Worm (Caenorhabditis elegans) whole organism, young adult: ENCODE results near the gene vps-33.1.

ENCODE experiments used
- B0261.1 ChIP-seq: sonication (generic microtip); optimal IDR thresholded peaks from 2 replicates; lab custom pipeline; 2016; ENCODE audit warnings: mild to moderate bottlenecking, missing genetic modification characterization, moderate library complexity, missing compliant biosample characterization
- C17E4.6 ChIP-seq: fragments of 200-800 bp; sonication (Bioruptor generic); IDR thresholded peaks from 2 replicates; pipeline ENCODE4 v1.3.6; 2022; ENCODE audit warnings: missing genetic modification reagents, missing genetic modification characterization, missing compliant biosample characterization
- F33H1.4 ChIP-seq: fragments of 200-800 bp; sonication (Bioruptor generic); IDR thresholded peaks from 2 replicates; pipeline ENCODE4 v1.3.6; 2022; ENCODE audit warnings: missing genetic modification reagents, missing genetic modification characterization, missing compliant biosample characterization
- F55B11.4 ChIP-seq: sonication (generic microtip); optimal IDR thresholded peaks from 2 replicates; lab custom pipeline; 2016; ENCODE audit warnings: missing compliant biosample characterization, missing genetic modification characterization, borderline replicate concordance; ENCODE audit not compliant: insufficient read depth
- Y53F4B.3 ChIP-seq: fragments of 200-800 bp; sonication (Bioruptor generic); IDR thresholded peaks from 2 replicates; pipeline ENCODE4 v1.3.6; 2022; ENCODE audit warnings: missing genetic modification reagents, missing genetic modification characterization, missing compliant biosample characterization
- Y53G8AR.9 ChIP-seq: fragments of 200-800 bp; sonication (Bioruptor generic); conservative IDR thresholded peaks from 2 replicates; pipeline ENCODE4 v1.3.6; 2022; ENCODE audit warnings: missing genetic modification reagents, missing genetic modification characterization, missing compliant biosample characterization
- Y56A3A.18 ChIP-seq: fragments of 200-800 bp; sonication (Bioruptor generic); IDR thresholded peaks from 2 replicates; pipeline ENCODE4 v1.3.6; 2022; ENCODE audit warnings: missing genetic modification reagents, missing genetic modification characterization, missing compliant biosample characterization
- Y67H2A.10 ChIP-seq: fragments of 200-800 bp; sonication (Bioruptor generic); conservative IDR thresholded peaks from 2 replicates; pipeline ENCODE4 v1.3.6; 2022; ENCODE audit warnings: missing genetic modification reagents, missing genetic modification characterization, missing compliant biosample characterization
- aptf-3 ChIP-seq: fragments of 200-800 bp; sonication (Bioruptor generic); IDR thresholded peaks from 2 replicates; pipeline ENCODE4 v1.3.6; 2022; ENCODE audit warnings: missing genetic modification characterization, missing compliant biosample characterization
- athp-1 ChIP-seq: sonication (generic microtip); optimal IDR thresholded peaks from 2 replicates; lab custom pipeline; 2017; ENCODE audit warnings: mild to moderate bottlenecking, missing genetic modification characterization, missing compliant biosample characterization
- attf-3 ChIP-seq: fragments of 200-800 bp; sonication (Bioruptor generic); conservative IDR thresholded peaks from 2 replicates; pipeline ENCODE4 v1.3.6; 2022; ENCODE audit warnings: missing genetic modification reagents, missing genetic modification characterization, missing compliant biosample characterization
- ceh-27 ChIP-seq: fragments of 200-800 bp; sonication (Bioruptor generic); optimal IDR thresholded peaks from 2 replicates; lab custom pipeline; 2018; ENCODE audit warnings: mild to moderate bottlenecking, missing genetic modification characterization, moderate library complexity, missing compliant biosample characterization
- ceh-40 ChIP-seq: fragments of 200-800 bp; sonication (Bioruptor generic); IDR thresholded peaks from 2 replicates; pipeline ENCODE4 v1.3.6; 2022; ENCODE audit warnings: missing genetic modification characterization, missing compliant biosample characterization
- dox-1 ChIP-seq: fragments of 200-800 bp; sonication (Bioruptor generic); IDR thresholded peaks from 2 replicates; pipeline ENCODE4 v1.3.6; 2022; ENCODE audit warnings: missing genetic modification reagents, missing genetic modification characterization, missing compliant biosample characterization
- dpff-1 ChIP-seq: sonication (generic microtip); optimal IDR thresholded peaks from 2 replicates; lab custom pipeline; 2017; ENCODE audit warnings: mild to moderate bottlenecking, missing genetic modification characterization, missing compliant biosample characterization
- ekl-4 ChIP-seq: fragments of 200-800 bp; sonication (Bioruptor generic); IDR thresholded peaks from 2 replicates; pipeline ENCODE4 v1.3.6; 2022; ENCODE audit warnings: missing genetic modification reagents, missing genetic modification characterization, missing compliant biosample characterization
- fkh-3 ChIP-seq: sonication (generic microtip); optimal IDR thresholded peaks from 2 replicates; lab custom pipeline; 2016; ENCODE audit warnings: mild to moderate bottlenecking, missing genetic modification characterization, missing compliant biosample characterization
- gei-17 ChIP-seq: fragments of 200-800 bp; sonication (Bioruptor generic); optimal IDR thresholded peaks from 2 replicates; lab custom pipeline; 2018; ENCODE audit warnings: mild to moderate bottlenecking, missing genetic modification characterization, missing compliant biosample characterization
- hlh-26 ChIP-seq: fragments of 200-800 bp; sonication (Bioruptor generic); conservative IDR thresholded peaks from 2 replicates; pipeline ENCODE4 v1.3.6; 2022; ENCODE audit warnings: missing genetic modification reagents, missing genetic modification characterization, missing compliant biosample characterization
- hmg-20 ChIP-seq: fragments of 200-800 bp; sonication (Bioruptor generic); IDR thresholded peaks from 2 replicates; pipeline ENCODE4 v1.3.6; 2022; ENCODE audit warnings: missing genetic modification reagents, missing genetic modification characterization, missing compliant biosample characterization
- hrde-1 ChIP-seq: sonication (generic microtip); optimal IDR thresholded peaks from 2 replicates; lab custom pipeline; 2016; ENCODE audit warnings: missing genetic modification characterization, mild to moderate bottlenecking, missing compliant biosample characterization, moderate library complexity, missing genotype, missing genetic modification reagents, borderline replicate concordance
- lin-35 ChIP-seq, 3 experiments: fragments of 150-350 bp in 2 of 3; sonication (generic microtip) in 1 of 3; optimal IDR thresholded peaks; 2 replicates each; lab custom pipeline; 2014 to 2018; ENCODE audit warnings: missing biosample characterization in 3 of 3, missing genetic modification characterization in 3 of 3, missing genetic modification reagents in 3 of 3
- lir-1 ChIP-seq: fragments of 200-800 bp; sonication (Bioruptor generic); conservative IDR thresholded peaks from 2 replicates; pipeline ENCODE4 v1.3.6; 2022; ENCODE audit warnings: missing genetic modification reagents, missing genetic modification characterization, missing compliant biosample characterization
- lsl-1 ChIP-seq: fragments of 200-800 bp; sonication (Bioruptor generic); optimal IDR thresholded peaks from 2 replicates; lab custom pipeline; 2018; ENCODE audit warnings: mild to moderate bottlenecking, missing genetic modification characterization, moderate library complexity, missing compliant biosample characterization
- madf-10 ChIP-seq: sonication (generic microtip); optimal IDR thresholded peaks from 2 replicates; lab custom pipeline; 2016; ENCODE audit warnings: mild to moderate bottlenecking, missing genetic modification characterization, missing compliant biosample characterization
- mel-28 ChIP-seq: sonication (generic microtip); optimal IDR thresholded peaks from 2 replicates; lab custom pipeline; 2016; ENCODE audit warnings: borderline replicate concordance, mild to moderate bottlenecking, missing genetic modification characterization, missing compliant biosample characterization
- mes-4 ChIP-seq: sonication (generic microtip); optimal IDR thresholded peaks from 2 replicates; lab custom pipeline; 2016; ENCODE audit warnings: missing genotype, missing genetic modification characterization, missing compliant biosample characterization
- nfya-1 ChIP-seq: sonication (generic microtip); optimal IDR thresholded peaks from 2 replicates; lab custom pipeline; 2017; ENCODE audit warnings: antibody characterized with exemption, missing compliant biosample characterization, missing genetic modification characterization, borderline replicate concordance; ENCODE audit not compliant: insufficient read depth
- nfyb-1 ChIP-seq: fragments of 200-800 bp; sonication (Bioruptor generic); IDR thresholded peaks from 2 replicates; pipeline ENCODE4 v1.3.6; 2022; ENCODE audit warnings: missing genetic modification reagents, missing genetic modification characterization, missing compliant biosample characterization
- nhr-80 ChIP-seq: sonication (generic microtip); optimal IDR thresholded peaks from 2 replicates; lab custom pipeline; 2016; ENCODE audit warnings: missing genetic modification characterization, missing compliant biosample characterization
- pha-4 ChIP-seq: fragments of 150-350 bp; sonication (generic microtip); optimal IDR thresholded peaks from 2 replicates; lab custom pipeline; 2014; ENCODE audit warnings: missing biosample characterization, missing genetic modification reagents, missing genetic modification characterization
- repo-1 ChIP-seq: sonication (generic microtip); optimal IDR thresholded peaks from 2 replicates; lab custom pipeline; 2017; ENCODE audit warnings: mild to moderate bottlenecking, missing genetic modification characterization, missing compliant biosample characterization
- somi-1 ChIP-seq: fragments of 200-800 bp; sonication (Bioruptor generic); optimal IDR thresholded peaks from 2 replicates; lab custom pipeline; 2018; ENCODE audit warnings: mild to moderate bottlenecking, missing genetic modification characterization, missing compliant biosample characterization
- tbx-9 ChIP-seq: sonication (generic microtip); optimal IDR thresholded peaks from 2 replicates; lab custom pipeline; 2016; ENCODE audit warnings: borderline replicate concordance, missing genetic modification characterization, inconsistent platforms, missing compliant biosample characterization
- tlf-1 ChIP-seq: fragments of 200-800 bp; sonication (Bioruptor generic); optimal IDR thresholded peaks from 2 replicates; lab custom pipeline; 2018; ENCODE audit warnings: mild to moderate bottlenecking, missing genetic modification characterization, missing compliant biosample characterization
- xnd-1 ChIP-seq: sonication (generic microtip); optimal IDR thresholded peaks from 2 replicates; lab custom pipeline; 2016; ENCODE audit warnings: missing genotype, missing genetic modification reagents, missing genetic modification characterization, missing compliant biosample characterization
- zim-3 ChIP-seq: sonication (generic microtip); optimal IDR thresholded peaks from 2 replicates; lab custom pipeline; 2017; ENCODE audit warnings: mild to moderate bottlenecking, missing genetic modification characterization, moderate library complexity, missing compliant biosample characterization
- ztf-18 ChIP-seq: sonication (generic microtip); optimal IDR thresholded peaks from 2 replicates; lab custom pipeline; 2016; ENCODE audit warnings: missing genotype, mild to moderate bottlenecking, missing genetic modification characterization, missing compliant biosample characterization
- ztf-25 ChIP-seq: fragments of 200-800 bp; sonication (Bioruptor generic); IDR thresholded peaks from 2 replicates; pipeline ENCODE4 v1.3.6; 2022; ENCODE audit warnings: missing genetic modification reagents, missing genetic modification characterization, missing compliant biosample characterization
- ztf-26 ChIP-seq: sonication (generic microtip); optimal IDR thresholded peaks from 2 replicates; lab custom pipeline; 2017; ENCODE audit warnings: missing genetic modification characterization, missing compliant biosample characterization

The vps-33.1 gene

DNA sequence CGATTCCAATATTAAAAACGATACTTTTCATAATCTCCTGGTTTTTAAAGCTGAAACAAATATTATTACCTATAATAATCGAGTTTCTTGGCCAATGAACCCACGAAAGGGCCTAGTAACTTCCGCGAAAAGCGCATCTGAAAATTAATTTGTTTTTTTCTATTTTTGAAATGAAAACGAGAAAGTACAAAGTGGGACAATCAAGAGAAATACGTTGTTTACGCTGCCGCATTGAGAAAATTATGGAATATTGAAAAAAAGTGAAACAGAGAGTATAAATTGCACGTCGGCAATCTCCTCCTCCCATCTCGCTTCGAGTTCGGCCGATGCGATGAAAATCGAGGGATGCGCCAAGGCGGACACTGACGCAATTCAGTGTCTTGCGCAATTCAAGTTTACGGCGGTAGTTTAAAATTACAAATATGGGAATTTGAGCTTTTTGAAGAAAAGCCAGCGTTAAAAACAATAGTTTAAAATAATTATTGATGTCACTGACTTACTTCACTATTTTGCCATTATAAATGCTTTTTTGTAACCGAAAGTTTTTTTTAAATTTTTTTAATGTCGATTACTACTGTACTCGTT, 40.6 kb downstream of the vps-33.1 start, which contains the start of gene pdhk-2 (continued):
- no peak for TF ChIP-seq tbx-9 (tag; lab: Kevin White, UChicago)
- TF ChIP-seq nfyb-1 (GFP tag; lab: Robert Waterston, UW) = peak; percentile 82
- TF ChIP-seq xnd-1 (tag; lab: Kevin White, UChicago) = peak; percentile 76
- TF ChIP-seq dpff-1 (tag; lab: Kevin White, UChicago) = no peak
- peak; percentile 46 for TF ChIP-seq pha-4
- TF ChIP-seq repo-1 = peak; percentile 87
- TF ChIP-seq ztf-25 (GFP tag; lab: Robert Waterston, UW) = no peak
- peak; percentile 70 for TF ChIP-seq madf-10
- TF ChIP-seq gei-17 (GFP tag; lab: Kevin White, UChicago) = peak; percentile 76
- no peak for TF ChIP-seq mel-28 (tag; lab: Kevin White, UChicago)
- no peak for TF ChIP-seq ceh-40 (GFP tag; lab: Robert Waterston, UW)
- TF ChIP-seq hlh-26 (GFP tag; lab: Robert Waterston, UW) = no peak
- TF ChIP-seq mes-4 = peak; percentile 15
- no peak for TF ChIP-seq fkh-3 (tag; lab: Kevin White, UChicago)
- TF ChIP-seq Y56A3A.18 = peak; percentile 70; the same call in 1 of the 2 replicates
- TF ChIP-seq lir-1 (GFP tag; lab: Robert Waterston, UW) = peak; percentile 74
- no peak for TF ChIP-seq hrde-1 (tag; lab: Kevin White, UChicago)
- TF ChIP-seq athp-1 (tag; lab: Kevin White, UChicago) = peak; percentile 71
- TF ChIP-seq somi-1 (GFP tag; lab: Kevin White, UChicago) = peak; percentile 82
- TF ChIP-seq ztf-18 (tag; lab: Kevin White, UChicago) = peak; percentile 99
- TF ChIP-seq nhr-80 = peak; percentile 79
- peak; percentile 91 for TF ChIP-seq ceh-27 (GFP tag; lab: Kevin White, UChicago)
- 0 out of 2 replicates have a peak, but pooled peaks have one; percentile 24 for TF ChIP-seq Y53F4B.3 (GFP tag; lab: Robert Waterston, UW)
- TF ChIP-seq F55B11.4 (tag; lab: Kevin White, UChicago) = no peak
- TF ChIP-seq nfya-1 = no peak
- peak; percentile 88 for TF ChIP-seq ekl-4 (GFP tag; lab: Robert Waterston, UW)
- peak; percentile 18 for TF ChIP-seq B0261.1 (tag; lab: Kevin White, UChicago)
- peak; percentile 90 for TF ChIP-seq Y53G8AR.9 (GFP tag; lab: Robert Waterston, UW)
- no peak for TF ChIP-seq zim-3 (tag; lab: Kevin White, UChicago)
- peak; percentile 75; the same call in 1 of the 2 replicates for TF ChIP-seq hmg-20 (GFP tag; lab: Robert Waterston, UW)
- peak; percentile 88 for TF ChIP-seq tlf-1 (GFP tag; lab: Kevin White, UChicago)
- TF ChIP-seq attf-3 (GFP tag; lab: Robert Waterston, UW) = peak; percentile 81
- TF ChIP-seq ztf-26 = peak; percentile 81
- TF ChIP-seq C17E4.6 = peak; percentile 67; the same call in 1 of the 2 replicates
- peak; percentile 95 for TF ChIP-seq dox-1 (GFP tag; lab: Robert Waterston, UW)
- TF ChIP-seq F33H1.4 (GFP tag; lab: Robert Waterston, UW) = peak; percentile 78
- TF ChIP-seq aptf-3 (GFP tag; lab: Robert Waterston, UW) = no peak
- peak; percentile 77 for TF ChIP-seq lsl-1 (GFP tag; lab: Kevin White, UChicago)
- peak; percentile 85 to 98 (median 89) for TF ChIP-seq lin-35 (GFP tag; optimal IDR thresholded peaks at IDR 0.05; lab: Kevin White, UChicago)
- TF ChIP-seq Y67H2A.10 = no peak
